Worm (Caenorhabditis elegans): ENCODE data around the gene C33C12.7.

C33C12.7 gene

ce11 chrII:2135604-2136003 is 39.7 kb downstream of the C33C12.7 start, which contains the start of gene hpo-7:
Gene hpo-7 (minus strand): TSS chrII:2135704.
- no peak for TF ChIP-seq unc-62 (GFP tag; optimal IDR thresholded peaks at IDR 0.05)

ce11 chrII:2130770-2131169 is 44.5 kb downstream of the C33C12.7 start, which contains the start of gene sdz-28:
Gene sdz-28 (plus strand): TSS chrII:2131070.
- TF ChIP-seq unc-62 (GFP tag; optimal IDR thresholded peaks at IDR 0.05) = no peak
